Worm (Caenorhabditis elegans) whole organism, early embryonic: ENCODE results near the gene rps-12.

Experiments
- ceh-36 ChIP-seq: sonication (generic microtip); optimal IDR thresholded peaks from 2 replicates; lab custom pipeline; 2016; ENCODE audit warnings: missing genetic modification characterization, inconsistent platforms, missing compliant biosample characterization
- hnd-1 ChIP-seq: sonication (generic microtip); optimal IDR thresholded peaks from 2 replicates; lab custom pipeline; 2016; ENCODE audit warnings: missing genetic modification characterization, missing compliant biosample characterization
- sea-1 ChIP-seq: fragments of 200-800 bp; sonication (Bioruptor generic); conservative IDR thresholded peaks from 2 replicates; pipeline ENCODE4 v1.3.6; 2022; ENCODE audit warnings: missing genetic modification characterization, missing compliant biosample characterization

- no peak for TF ChIP-seq sea-1 (GFP tag; lab: Robert Waterston, UW)
- no peak for TF ChIP-seq hnd-1 (tag; lab: Kevin White, UChicago)
- TF ChIP-seq ceh-36 (tag; lab: Kevin White, UChicago) = no peak
Observed at ce11 chrIII:5701491-5701890, 22.4 kb downstream of the rps-12 start.
